Fruit fly (Drosophila melanogaster): ENCODE data around the gene bin.

The bin gene

DNA sequence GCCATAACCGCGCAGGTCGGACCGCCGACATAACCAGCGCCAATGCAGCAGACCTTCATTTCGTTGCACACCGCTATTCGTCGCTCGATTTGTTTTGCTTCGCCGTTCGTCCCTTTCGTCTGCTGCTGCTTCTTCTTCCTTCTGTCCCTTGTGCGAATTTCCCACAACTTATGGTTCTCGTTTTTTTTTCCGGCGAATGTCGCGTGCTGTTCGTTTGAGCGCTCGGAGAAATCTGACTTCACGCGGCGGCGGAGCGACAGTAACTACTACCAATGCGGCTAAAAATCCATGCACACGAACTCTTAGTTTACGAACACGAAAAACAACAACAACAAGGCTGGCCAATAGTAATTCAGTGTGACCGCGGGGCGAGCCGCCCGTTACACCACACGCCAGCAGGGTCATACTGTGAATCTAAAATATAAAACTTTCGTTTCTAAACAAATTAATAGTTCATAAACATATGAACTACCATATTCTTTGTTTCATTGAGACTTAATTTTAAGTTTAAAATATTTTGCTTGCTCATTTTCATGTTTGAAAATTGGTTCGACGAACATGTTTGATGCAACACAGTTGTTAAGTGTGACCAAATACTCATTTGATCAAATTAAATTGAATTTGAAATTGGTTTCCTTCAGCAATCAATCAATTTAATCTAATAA is 25.8 kb upstream of the bin start, which contains the start of gene sgl:
sgl (minus strand) TSS at position 271 of the 665 bp plus-strand sequence.
- TF ChIP-seq CG8478 (optimal IDR thresholded peaks at IDR 0.05) (no peak), CTCF (optimal IDR thresholded peaks at IDR 0.05) (no peak)

DNA sequence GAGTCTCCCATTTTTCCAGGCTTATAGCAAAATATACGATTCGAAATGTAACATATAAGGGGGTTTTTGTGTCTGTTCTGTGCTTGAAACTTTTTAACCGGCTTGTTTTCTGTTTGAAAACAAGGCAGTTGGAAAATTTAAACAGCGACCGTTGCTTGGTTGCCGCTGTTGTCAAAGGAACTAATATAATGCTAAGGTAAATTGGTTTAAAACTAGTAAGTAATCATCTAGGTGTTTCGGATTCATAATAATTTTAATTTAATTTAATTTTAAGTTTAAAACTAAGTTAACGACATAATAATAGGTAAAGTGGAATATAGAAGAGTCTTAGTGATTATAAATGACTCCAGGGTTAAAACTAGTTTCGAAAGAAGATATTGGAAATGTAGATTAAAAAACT is 22.6 kb upstream of the bin start, which contains the start of gene CG10064:
CG10064 (minus strand) TSS at position 101 of the 400 bp plus-strand sequence.
- TF ChIP-seq CTCF (optimal IDR thresholded peaks at IDR 0.05) (no peak), CG8478 (optimal IDR thresholded peaks at IDR 0.05) (no peak)

- TF ChIP-seq CTCF (optimal IDR thresholded peaks at IDR 0.05) = no peak
- no peak for TF ChIP-seq CG8478 (optimal IDR thresholded peaks at IDR 0.05)
Measured at dm6 chr3L:6968961-6969814, 21.2 kb upstream of the bin start, which contains the start of the genes Mis12 and CG9953. TSS of gene Mis12 (minus strand) at chr3L:6969048. TSS of gene CG9953 (plus strand) at chr3L:6969658.

- no peak for TF ChIP-seq CTCF (optimal IDR thresholded peaks at IDR 0.05)
- TF ChIP-seq CG8478 (optimal IDR thresholded peaks at IDR 0.05) = no peak
Measured at dm6 chr3L:6971298-6971697, 19.1 kb upstream of the bin start.

dm6 chr3L:6972367-6972766 is 18.1 kb upstream of the bin start, which contains the start of gene CG10063:
TSS of gene CG10063 (minus strand) at chr3L:6972467.
- no peak for TF ChIP-seq CG8478 (optimal IDR thresholded peaks at IDR 0.05)
- no peak for TF ChIP-seq CTCF (optimal IDR thresholded peaks at IDR 0.05)

- TF ChIP-seq CG8478 (optimal IDR thresholded peaks at IDR 0.05) (no peak), CTCF (optimal IDR thresholded peaks at IDR 0.05) (no peak)
Measured at dm6 chr3L:6975875-6976274, 14.5 kb upstream of the bin start.

dm6 chr3L:6976601-6977140 is 13.8 kb upstream of the bin start:
- TF ChIP-seq CTCF (optimal IDR thresholded peaks at IDR 0.05) (no peak), CG8478 (optimal IDR thresholded peaks at IDR 0.05) (no peak)

- no peak for TF ChIP-seq CTCF (optimal IDR thresholded peaks at IDR 0.05)
- TF ChIP-seq CG8478 (optimal IDR thresholded peaks at IDR 0.05) = no peak
Measured at dm6 chr3L:6977391-6977790, 13.0 kb upstream of the bin start.

- no peak for TF ChIP-seq CG8478 (optimal IDR thresholded peaks at IDR 0.05)
- no peak for TF ChIP-seq CTCF (optimal IDR thresholded peaks at IDR 0.05)
Measured at dm6 chr3L:6978030-6978683, 12.3 kb upstream of the bin start.

- no peak for TF ChIP-seq CG8478 (optimal IDR thresholded peaks at IDR 0.05)
- TF ChIP-seq CTCF (optimal IDR thresholded peaks at IDR 0.05) = no peak
Measured at dm6 chr3L:6978757-6979386, 11.6 kb upstream of the bin start.

DNA sequence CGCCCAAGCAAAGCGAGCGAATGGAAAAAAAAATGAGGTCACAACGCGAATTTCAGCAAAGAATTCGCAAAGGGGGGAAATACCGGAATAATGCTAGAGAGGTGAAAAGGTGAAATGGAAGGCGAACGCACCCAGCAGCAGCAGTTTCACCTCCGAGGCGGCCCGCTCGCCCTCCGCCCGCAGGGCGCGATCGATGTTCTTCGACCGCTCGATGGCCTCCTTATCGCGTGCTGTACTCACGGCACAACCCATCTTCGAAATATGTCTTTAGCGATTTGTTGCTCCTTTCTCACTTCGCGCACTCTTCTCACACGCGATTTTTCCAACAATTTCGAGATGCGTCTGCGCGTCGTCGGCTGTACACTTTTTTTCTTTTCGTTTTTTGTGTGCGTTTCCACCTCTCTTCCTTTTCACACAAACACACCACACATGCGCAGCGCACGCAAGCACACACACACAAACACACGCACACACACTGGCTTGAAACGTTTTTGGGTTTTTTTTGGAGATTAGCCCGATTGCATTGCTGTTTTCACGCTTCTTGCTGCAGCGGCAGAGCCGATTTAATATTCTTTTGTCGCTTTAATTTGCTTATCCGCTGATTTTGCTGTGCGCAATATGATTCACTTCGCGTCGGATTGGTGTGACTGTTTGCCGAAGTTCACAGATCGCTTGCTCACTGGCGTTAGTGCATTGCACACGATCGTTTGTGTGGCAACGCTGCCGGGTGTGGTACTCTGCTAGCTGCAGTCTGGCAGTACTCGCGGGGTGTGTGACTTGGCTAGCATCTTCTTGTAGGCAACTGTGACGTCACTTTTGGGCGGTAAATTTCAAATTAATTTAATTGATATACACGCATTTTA is 10.8 kb upstream of the bin start, which contains the start of gene Galphai:
Galphai (minus strand) TSS at position 658 of the 863 bp plus-strand sequence.
- TF ChIP-seq CTCF (optimal IDR thresholded peaks at IDR 0.05) = peak; percentile 76
- TF ChIP-seq CG8478 (optimal IDR thresholded peaks at IDR 0.05) = no peak

dm6 chr3L:6980553-6980952 is 9.9 kb upstream of the bin start:
- no peak for TF ChIP-seq CTCF (optimal IDR thresholded peaks at IDR 0.05)
- TF ChIP-seq CG8478 (optimal IDR thresholded peaks at IDR 0.05) = no peak

DNA sequence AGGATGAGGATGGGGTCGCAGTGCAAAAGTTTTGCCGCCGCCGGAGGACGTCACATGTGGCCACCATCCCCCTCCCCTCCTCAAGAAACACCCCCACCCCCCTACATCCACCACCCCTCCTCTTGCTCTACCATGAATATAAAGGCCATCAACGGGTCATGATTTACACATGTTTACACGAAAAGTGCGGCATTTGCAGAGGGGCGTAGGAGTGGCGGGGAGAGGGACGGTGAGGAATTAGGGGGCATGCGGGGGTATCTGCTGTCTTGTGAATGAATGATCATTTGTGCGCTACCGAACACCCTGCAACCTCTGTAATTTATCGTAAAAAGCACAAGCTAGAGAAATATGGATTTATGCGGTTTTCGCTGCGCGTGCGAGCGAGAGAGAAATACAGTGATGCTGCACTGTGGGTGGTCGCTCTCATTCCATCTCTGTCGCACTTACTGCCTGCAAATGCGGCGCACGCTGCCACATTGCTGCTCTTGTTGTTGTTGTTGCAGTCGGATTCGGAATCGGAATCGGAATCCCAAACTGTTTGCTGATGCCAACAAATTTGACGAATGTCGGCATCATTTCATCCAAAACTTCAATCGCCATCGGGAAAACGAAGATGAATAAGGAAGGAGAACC is 9.2 kb upstream of the bin start:
- TF ChIP-seq CG8478 (optimal IDR thresholded peaks at IDR 0.05) = no peak
- TF ChIP-seq CTCF (optimal IDR thresholded peaks at IDR 0.05) = no peak

Data from S2 (cell line).